Worm (Caenorhabditis elegans): ENCODE results near the gene asp-16.

DNA sequence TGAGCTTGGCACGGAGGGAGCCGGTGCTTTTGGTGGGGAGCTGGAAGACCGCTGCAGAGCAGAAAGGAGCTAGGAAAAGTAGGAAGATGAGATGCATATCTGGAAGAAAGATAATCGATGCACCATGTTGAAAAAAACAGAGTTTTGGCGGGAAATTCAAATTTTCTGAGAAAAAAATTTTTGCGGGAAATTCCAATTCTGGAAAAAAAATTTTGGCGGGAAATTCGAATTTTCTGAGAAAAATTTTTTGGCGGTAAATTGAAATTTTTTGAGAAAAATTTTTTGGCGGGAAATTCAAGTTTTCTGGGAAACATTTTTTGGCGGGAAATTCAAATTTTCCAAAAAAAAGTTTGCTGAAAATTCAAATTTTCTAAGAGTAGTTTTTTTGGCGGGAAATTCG is 5.2 kb downstream of the asp-16 start, which contains the start of gene asp-17:
- no peak for TF ChIP-seq ama-1 (optimal IDR thresholded peaks at IDR 0.05)
- no peak for TF ChIP-seq ceh-24 (tag; optimal IDR thresholded peaks at IDR 0.05)
- no peak for TF ChIP-seq unc-86 (tag; optimal IDR thresholded peaks at IDR 0.05)
- TF ChIP-seq pag-3 (tag; optimal IDR thresholded peaks at IDR 0.05; ENCODE audit: borderline replicate concordance), result no peak
- no peak for TF ChIP-seq eyg-1 (tag; optimal IDR thresholded peaks at IDR 0.05)
- TF ChIP-seq pqm-1 (tag; optimal IDR thresholded peaks at IDR 0.05), result no peak
- no peak for TF ChIP-seq ceh-30 (tag; optimal IDR thresholded peaks at IDR 0.05)
- TF ChIP-seq ahr-1 (tag; optimal IDR thresholded peaks at IDR 0.05), result no peak

Measured in whole organism, late embryonic.